Worm (Caenorhabditis elegans) whole organism, L3 larva: ENCODE measurements around the gene asg-2.

Source experiments
- R02D3.7 ChIP-seq: fragments of 150-350 bp; optimal IDR thresholded peaks from 2 replicates; lab custom pipeline; 2014; ENCODE audit warnings: missing biosample characterization, missing genetic modification characterization
- ZK546.5 ChIP-seq: sonication (generic microtip); optimal IDR thresholded peaks from 2 replicates; lab custom pipeline; 2017; ENCODE audit warnings: missing biosample characterization, missing genetic modification characterization
- aly-2 ChIP-seq: fragments of 150-350 bp; optimal IDR thresholded peaks from 2 replicates; lab custom pipeline; 2014; ENCODE audit warnings: missing biosample characterization, missing genetic modification characterization
- ceh-16 ChIP-seq: sonication (generic microtip); optimal IDR thresholded peaks from 2 replicates; lab custom pipeline; 2017; ENCODE audit warnings: missing biosample characterization, missing genetic modification characterization
- ceh-28 ChIP-seq: fragments of 150-350 bp; optimal IDR thresholded peaks from 2 replicates; lab custom pipeline; 2014; ENCODE audit warnings: missing biosample characterization, missing genetic modification reagents, missing genetic modification characterization
- ceh-82 ChIP-seq: fragments of 150-350 bp; optimal IDR thresholded peaks from 2 replicates; lab custom pipeline; 2014; ENCODE audit warnings: missing biosample characterization, missing genetic modification characterization
- ceh-9 ChIP-seq: sonication (generic microtip); optimal IDR thresholded peaks from 2 replicates; lab custom pipeline; 2018; ENCODE audit warnings: missing biosample characterization, missing genetic modification characterization
- daf-12 ChIP-seq: fragments of 150-350 bp; optimal IDR thresholded peaks from 2 replicates; lab custom pipeline; 2014; ENCODE audit warnings: missing biosample characterization, missing genetic modification reagents, missing genetic modification characterization
- egl-27 ChIP-seq: sonication (generic microtip); optimal IDR thresholded peaks from 4 replicates; lab custom pipeline; 2017; ENCODE audit warnings: missing biosample characterization, missing genetic modification reagents, missing genetic modification characterization
- elt-1 ChIP-seq: fragments of 150-350 bp; optimal IDR thresholded peaks from 2 replicates; lab custom pipeline; 2014; ENCODE audit warnings: missing biosample characterization, missing genetic modification characterization
- elt-2 ChIP-seq: sonication (generic microtip); optimal IDR thresholded peaks from 2 replicates; lab custom pipeline; 2016; ENCODE audit warnings: missing genetic modification reagents, mild to moderate bottlenecking, missing genetic modification characterization, missing compliant biosample characterization
- elt-3 ChIP-seq, 3 experiments: fragments of 150-350 bp in 1 of 3; sonication (generic microtip) in 2 of 3; optimal IDR thresholded peaks; 2 replicates in 2 of 3; 4 replicates in 1 of 3; lab custom pipeline; 2014 to 2017; ENCODE audit warnings: missing biosample characterization in 3 of 3, missing genetic modification characterization in 3 of 3
- eor-1 ChIP-seq, 2 experiments: fragments of 150-350 bp; optimal IDR thresholded peaks; 2 replicates each; lab custom pipeline; 2014 to 2018; ENCODE audit warnings: missing biosample characterization in 2 of 2, missing genetic modification characterization in 2 of 2
- fkh-10 ChIP-seq: sonication (generic microtip); optimal IDR thresholded peaks from 2 replicates; lab custom pipeline; 2017; ENCODE audit warnings: missing biosample characterization, missing genetic modification reagents, missing genetic modification characterization
- fkh-2 ChIP-seq: fragments of 150-350 bp; optimal IDR thresholded peaks from 2 replicates; lab custom pipeline; 2014; ENCODE audit warnings: missing biosample characterization, missing genetic modification reagents, missing genetic modification characterization
- fos-1 ChIP-seq: fragments of 150-350 bp; optimal IDR thresholded peaks from 2 replicates; lab custom pipeline; 2014; ENCODE audit warnings: missing biosample characterization, missing genetic modification characterization
- hmg-11 ChIP-seq: sonication (generic microtip); optimal IDR thresholded peaks from 2 replicates; lab custom pipeline; 2016; ENCODE audit warnings: missing genetic modification characterization, missing compliant biosample characterization
- jun-1 ChIP-seq: fragments of 150-350 bp; optimal IDR thresholded peaks from 2 replicates; lab custom pipeline; 2014; ENCODE audit warnings: missing biosample characterization, missing genetic modification reagents, missing genetic modification characterization
- lin-39 ChIP-seq: fragments of 150-350 bp; optimal IDR thresholded peaks from 2 replicates; lab custom pipeline; 2018; ENCODE audit warnings: missing biosample characterization, missing genetic modification reagents, missing genetic modification characterization
- nfya-1 ChIP-seq: sonication (generic microtip); optimal IDR thresholded peaks from 2 replicates; lab custom pipeline; 2017; ENCODE audit warnings: missing genetic modification characterization, mild to moderate bottlenecking, missing compliant biosample characterization, antibody characterized with exemption, moderate library complexity; ENCODE audit not compliant: insufficient read depth
- nhr-11 ChIP-seq: fragments of 150-350 bp; optimal IDR thresholded peaks from 2 replicates; lab custom pipeline; 2014; ENCODE audit warnings: missing biosample characterization, missing genetic modification characterization
- nhr-12 ChIP-seq: fragments of 150-350 bp; optimal IDR thresholded peaks from 2 replicates; lab custom pipeline; 2014; ENCODE audit warnings: missing biosample characterization, missing genetic modification characterization
- nhr-23 ChIP-seq: fragments of 150-350 bp; optimal IDR thresholded peaks from 2 replicates; lab custom pipeline; 2014; ENCODE audit warnings: missing biosample characterization, missing genetic modification reagents, missing genetic modification characterization
- nhr-67 ChIP-seq: fragments of 150-350 bp; optimal IDR thresholded peaks from 2 replicates; lab custom pipeline; 2014; ENCODE audit warnings: missing biosample characterization, missing genetic modification characterization
- nhr-76 ChIP-seq: fragments of 150-350 bp; sonication (generic microtip); optimal IDR thresholded peaks from 5 replicates; lab custom pipeline; 2014; ENCODE audit warnings: missing biosample characterization, missing genetic modification characterization
- pha-4 ChIP-seq: fragments of 150-350 bp; optimal IDR thresholded peaks from 2 replicates; lab custom pipeline; 2014; ENCODE audit warnings: missing biosample characterization, missing genetic modification reagents, missing genetic modification characterization
- pqm-1 ChIP-seq: fragments of 150-350 bp; optimal IDR thresholded peaks from 2 replicates; lab custom pipeline; 2017; ENCODE audit warnings: missing biosample characterization, missing genetic modification characterization, inconsistent platforms
- unc-39 ChIP-seq: sonication (generic microtip); optimal IDR thresholded peaks from 4 replicates; lab custom pipeline; 2017; ENCODE audit warnings: missing biosample characterization, missing genetic modification characterization
- unc-62 ChIP-seq: fragments of 150-350 bp; sonication (generic microtip); optimal IDR thresholded peaks from 4 replicates; lab custom pipeline; 2014; ENCODE audit warnings: missing biosample characterization, missing genetic modification reagents, missing genetic modification characterization
- zag-1 ChIP-seq: fragments of 150-350 bp; optimal IDR thresholded peaks from 2 replicates; lab custom pipeline; 2014; ENCODE audit warnings: missing biosample characterization, missing genetic modification characterization

Gene asg-2

DNA sequence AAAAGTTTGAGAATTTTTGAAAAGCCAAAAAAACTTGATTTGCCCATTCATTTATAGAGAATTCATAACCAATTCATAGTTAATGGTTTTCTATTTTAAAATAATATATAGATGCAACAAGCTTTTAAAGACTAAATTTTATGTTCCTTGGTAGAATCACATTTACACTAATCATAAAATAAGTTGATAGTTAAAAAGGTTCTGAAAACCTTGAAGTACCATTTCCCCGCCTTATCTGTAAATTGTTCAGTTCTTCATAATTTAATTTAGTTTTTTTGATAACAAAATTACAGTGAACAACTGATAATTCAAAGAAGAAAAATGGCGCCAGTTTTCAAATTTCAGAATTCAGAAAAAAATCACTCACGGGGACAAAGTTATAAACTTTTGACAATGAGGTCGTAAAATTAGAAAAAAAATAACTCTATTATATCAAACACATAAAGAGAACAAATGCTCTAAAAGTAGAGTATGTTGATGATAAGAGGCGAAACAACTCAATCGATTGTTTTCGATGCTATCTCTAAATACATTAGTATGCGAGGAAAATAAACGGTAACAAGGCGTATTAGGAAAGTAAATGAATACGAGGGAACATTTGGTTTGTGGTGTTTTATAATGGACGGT, 44.3 kb downstream of the asg-2 start, which contains the start of gene F41C6.7:
Gene F41C6.7 (minus strand): TSS at position 51 of the 627 bp plus-strand sequence.
- TF ChIP-seq zag-1 (tag; lab: Kevin White, UChicago) (no peak), egl-27 (tag; lab: Kevin White, UChicago) (no peak), ceh-9 (tag; lab: Kevin White, UChicago) (no peak), elt-3 (tag; optimal IDR thresholded peaks at IDR 0.05; lab: Kevin White, UChicago) (no peak), pqm-1 (tag; lab: Kevin White, UChicago) (peak; percentile 72), elt-2 (tag; lab: Kevin White, UChicago) (peak; percentile 88), R02D3.7 (tag; lab: Kevin White, UChicago) (no peak), jun-1 (tag; lab: Kevin White, UChicago) (no peak), lin-39 (no peak), ceh-16 (tag; lab: Kevin White, UChicago) (no peak), nhr-11 (tag; lab: Kevin White, UChicago) (no peak), nhr-12 (tag; lab: Kevin White, UChicago) (no peak), fos-1 (tag; lab: Kevin White, UChicago) (no peak), nfya-1 (tag; lab: Kevin White, UChicago) (no peak), pha-4 (tag; lab: Kevin White, UChicago) (peak; percentile 8), fkh-10 (GFP tag; lab: Kevin White, UChicago) (no peak), aly-2 (tag; lab: Kevin White, UChicago) (no peak), ZK546.5 (tag; lab: Kevin White, UChicago) (no peak), elt-1 (tag; lab: Kevin White, UChicago) (no peak), ceh-28 (tag; lab: Kevin White, UChicago) (no peak)

ce11 chrX:6888208-6888607, 47.1 kb downstream of the asg-2 start:
- TF ChIP-seq elt-3 (tag; optimal IDR thresholded peaks at IDR 0.05; lab: Kevin White, UChicago) (no peak), daf-12 (tag; lab: Kevin White, UChicago) (no peak), nhr-23 (tag; lab: Kevin White, UChicago) (no peak), fkh-2 (tag; lab: Kevin White, UChicago) (no peak), eor-1 (tag; optimal IDR thresholded peaks at IDR 0.05; lab: Kevin White, UChicago) (no peak), elt-1 (tag; lab: Kevin White, UChicago) (no peak), hmg-11 (no peak), fkh-10 (GFP tag; lab: Kevin White, UChicago) (no peak), R02D3.7 (tag; lab: Kevin White, UChicago) (no peak), nhr-76 (no peak), unc-39 (no peak), nhr-12 (tag; lab: Kevin White, UChicago) (no peak), nhr-67 (no peak), egl-27 (tag; lab: Kevin White, UChicago) (no peak), pha-4 (tag; lab: Kevin White, UChicago) (no peak), unc-62 (GFP tag; lab: Kevin White, UChicago) (no peak), lin-39 (no peak), ceh-9 (tag; lab: Kevin White, UChicago) (no peak), jun-1 (tag; lab: Kevin White, UChicago) (no peak)

ce11 chrX:6889374-6889773, 48.3 kb downstream of the asg-2 start, which contains the start of gene unc-6:
TSS of gene unc-6 (plus strand) at chrX:6889674.
- TF ChIP-seq zag-1 (tag; lab: Kevin White, UChicago) (no peak), unc-39 (no peak), ceh-82 (no peak)
